Worm (Caenorhabditis elegans): ENCODE measurements around the gene xbx-3.

xbx-3 gene

DNA sequence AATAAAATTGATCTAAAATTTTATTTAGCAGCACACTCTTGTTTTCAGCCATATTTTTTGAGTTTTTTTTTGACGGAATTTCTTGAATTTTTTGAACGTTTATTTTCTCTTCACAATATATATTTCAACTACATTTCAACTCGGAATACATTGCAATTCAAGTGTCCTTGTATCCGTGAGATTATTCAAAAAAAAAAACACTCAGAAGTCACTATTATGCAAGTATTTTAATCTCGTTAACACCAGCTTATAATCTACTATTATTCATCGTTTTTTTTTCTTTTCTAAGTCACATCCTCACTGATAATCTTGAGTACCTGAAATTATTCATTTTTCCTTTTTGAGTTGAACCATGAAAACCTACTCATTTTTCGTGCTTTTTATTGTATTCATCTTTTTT lies 12.3 kb upstream of the xbx-3 start, which contains the start of gene ins-21:
Gene ins-21, plus strand, starts transcription at position 301 of the 400 bp plus-strand sequence.
- no peak for TF ChIP-seq pha-4 (tag; optimal IDR thresholded peaks at IDR 0.05)
- TF ChIP-seq cnd-1 (tag; optimal IDR thresholded peaks at IDR 0.05): no peak
- no peak for TF ChIP-seq ham-2 (GFP tag; optimal IDR thresholded peaks at IDR 0.05)
- no peak for TF ChIP-seq ces-1 (GFP tag; optimal IDR thresholded peaks at IDR 0.05)
- no peak for TF ChIP-seq mls-2 (tag; optimal IDR thresholded peaks at IDR 0.05)
- TF ChIP-seq blmp-1 (tag; optimal IDR thresholded peaks at IDR 0.05): no peak
- no peak for TF ChIP-seq sptf-1 (tag; optimal IDR thresholded peaks at IDR 0.05)
- TF ChIP-seq nhr-2 (tag; optimal IDR thresholded peaks at IDR 0.05): no peak
- no peak for TF ChIP-seq drap-1 (GFP tag; optimal IDR thresholded peaks at IDR 0.05)
- no peak for TF ChIP-seq nhr-237 (tag; optimal IDR thresholded peaks at IDR 0.05)
- no peak for TF ChIP-seq flh-1 (GFP tag; optimal IDR thresholded peaks at IDR 0.05)
- no peak for TF ChIP-seq ztf-11 (tag; optimal IDR thresholded peaks at IDR 0.05)
- TF ChIP-seq ceh-39 (tag; optimal IDR thresholded peaks at IDR 0.05): no peak
- TF ChIP-seq nhr-12 (tag; optimal IDR thresholded peaks at IDR 0.05): no peak
- no peak for TF ChIP-seq mab-5 (tag; optimal IDR thresholded peaks at IDR 0.05)
- no peak for TF ChIP-seq unc-62 (GFP tag; optimal IDR thresholded peaks at IDR 0.05)
- no peak for TF ChIP-seq zip-8 (tag; optimal IDR thresholded peaks at IDR 0.05)
- no peak for TF ChIP-seq ceh-83 (GFP tag; optimal IDR thresholded peaks at IDR 0.05)
- TF ChIP-seq lin-13 (tag; optimal IDR thresholded peaks at IDR 0.05): no peak

DNA sequence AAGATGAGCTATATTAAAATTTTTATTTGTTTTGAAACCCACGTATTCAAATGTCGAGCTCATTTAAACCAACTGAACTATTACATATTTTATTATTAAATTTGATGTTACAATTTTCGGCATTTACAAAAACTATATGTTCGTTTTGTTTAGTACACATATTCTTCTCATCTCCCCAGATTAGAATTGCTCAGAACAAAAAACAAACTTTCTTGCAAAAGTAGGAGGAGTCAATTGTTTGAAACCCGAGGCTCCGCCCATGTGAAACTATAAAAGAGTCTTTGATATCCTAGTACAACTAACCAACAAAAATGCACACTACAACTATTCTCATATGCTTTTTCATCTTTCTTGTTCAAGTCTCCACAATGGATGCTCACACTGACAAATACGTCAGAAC lies 9.8 kb upstream of the xbx-3 start, which contains the start of gene ins-22:
Gene ins-22, plus strand, starts transcription at position 301 of the 400 bp plus-strand sequence.
- TF ChIP-seq ceh-43 (GFP tag; optimal IDR thresholded peaks at IDR 0.05) (no peak), nhr-76 (tag; optimal IDR thresholded peaks at IDR 0.05) (no peak), sptf-1 (tag; optimal IDR thresholded peaks at IDR 0.05) (no peak), elt-3 (tag; optimal IDR thresholded peaks at IDR 0.05) (no peak), bed-3 (GFP tag; optimal IDR thresholded peaks at IDR 0.05) (no peak), nhr-2 (tag; optimal IDR thresholded peaks at IDR 0.05) (no peak), hlh-1 (tag; optimal IDR thresholded peaks at IDR 0.05) (no peak), lsy-2 (tag; optimal IDR thresholded peaks at IDR 0.05) (no peak), lin-13 (tag; optimal IDR thresholded peaks at IDR 0.05) (no peak), ztf-11 (tag; optimal IDR thresholded peaks at IDR 0.05) (no peak), unc-120 (tag; optimal IDR thresholded peaks at IDR 0.05; ENCODE audit: poor library complexity, severe bottlenecking) (no peak), pha-4 (tag; optimal IDR thresholded peaks at IDR 0.05) (no peak), ham-2 (GFP tag; optimal IDR thresholded peaks at IDR 0.05) (no peak), nhr-12 (tag; optimal IDR thresholded peaks at IDR 0.05) (no peak), zip-8 (tag; optimal IDR thresholded peaks at IDR 0.05) (no peak), tbx-8 (GFP tag; optimal IDR thresholded peaks at IDR 0.05) (no peak), lin-32 (GFP tag; optimal IDR thresholded peaks at IDR 0.05) (no peak)

DNA sequence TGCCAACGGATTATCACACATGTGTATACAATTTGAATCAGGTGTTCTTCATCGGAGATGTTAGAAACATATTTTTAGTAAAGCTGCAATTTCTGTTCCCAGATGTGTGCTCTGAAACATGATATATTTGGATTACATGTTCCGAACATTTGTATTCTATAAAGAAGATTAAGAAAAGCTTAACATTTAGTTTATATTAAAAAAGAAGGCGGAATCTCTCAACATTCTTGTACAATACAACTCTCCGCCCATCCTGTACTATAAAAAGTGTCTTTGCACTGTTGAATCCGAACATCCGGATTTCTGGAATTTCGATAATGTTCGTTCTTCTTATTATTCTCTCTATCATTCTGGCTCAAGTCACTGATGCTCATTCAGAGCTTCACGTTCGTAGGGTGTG lies 7.8 kb upstream of the xbx-3 start, which contains the start of gene ins-23:
Gene ins-23, plus strand, starts transcription at position 301 of the 400 bp plus-strand sequence.
- TF ChIP-seq elt-1 (tag; optimal IDR thresholded peaks at IDR 0.05; ENCODE audit: borderline replicate concordance, insufficient read depth) (no peak), ceh-39 (tag; optimal IDR thresholded peaks at IDR 0.05) (no peak), unc-120 (tag; optimal IDR thresholded peaks at IDR 0.05; ENCODE audit: poor library complexity, severe bottlenecking) (no peak), ceh-83 (GFP tag; optimal IDR thresholded peaks at IDR 0.05) (no peak), unc-39 (tag; optimal IDR thresholded peaks at IDR 0.05) (no peak), nhr-237 (tag; optimal IDR thresholded peaks at IDR 0.05) (no peak), bed-3 (GFP tag; optimal IDR thresholded peaks at IDR 0.05) (no peak), unc-62 (GFP tag; optimal IDR thresholded peaks at IDR 0.05) (no peak), zip-8 (tag; optimal IDR thresholded peaks at IDR 0.05) (no peak), snpc-4 (tag; optimal IDR thresholded peaks at IDR 0.05) (no peak), mab-5 (tag; optimal IDR thresholded peaks at IDR 0.05) (no peak), flh-1 (GFP tag; optimal IDR thresholded peaks at IDR 0.05) (no peak), nhr-28 (tag; optimal IDR thresholded peaks at IDR 0.05) (no peak), lsy-2 (tag; optimal IDR thresholded peaks at IDR 0.05) (no peak), sptf-1 (tag; optimal IDR thresholded peaks at IDR 0.05) (no peak), nhr-12 (tag; optimal IDR thresholded peaks at IDR 0.05) (no peak), mep-1 (tag; optimal IDR thresholded peaks at IDR 0.05) (no peak), nhr-2 (tag; optimal IDR thresholded peaks at IDR 0.05) (no peak), blmp-1 (tag; optimal IDR thresholded peaks at IDR 0.05) (no peak)

DNA sequence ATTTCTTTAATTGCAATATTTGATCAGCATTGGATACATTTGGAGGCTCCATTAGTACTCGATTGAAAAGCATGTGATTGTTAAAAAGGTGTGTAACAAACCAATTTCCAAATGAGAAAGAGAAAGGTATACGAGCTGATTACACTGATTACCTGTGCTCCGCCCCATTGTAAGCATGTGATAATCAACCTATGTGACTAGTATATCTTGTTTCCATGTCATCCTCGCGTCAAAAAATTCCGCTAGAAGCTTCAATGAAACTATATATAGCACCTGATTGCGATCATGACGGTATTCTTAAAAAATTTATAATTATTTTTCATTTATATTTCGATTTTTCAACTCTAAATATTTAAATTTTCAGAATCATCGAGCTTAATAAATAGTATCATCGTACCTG lies 5.2 kb upstream of the xbx-3 start, which contains the start of gene M04D8.4:
Gene M04D8.4, minus strand, starts transcription at position 101 of the 400 bp plus-strand sequence.
- TF ChIP-seq mep-1 (tag; optimal IDR thresholded peaks at IDR 0.05): no peak
- TF ChIP-seq mls-2 (tag; optimal IDR thresholded peaks at IDR 0.05): no peak
- TF ChIP-seq lin-13 (tag; optimal IDR thresholded peaks at IDR 0.05): no peak
- TF ChIP-seq unc-39 (tag; optimal IDR thresholded peaks at IDR 0.05): no peak
- no peak for TF ChIP-seq snpc-4 (tag; optimal IDR thresholded peaks at IDR 0.05)
- no peak for TF ChIP-seq M03D4.4 (tag; optimal IDR thresholded peaks at IDR 0.05)
- TF ChIP-seq nhr-237 (tag; optimal IDR thresholded peaks at IDR 0.05): no peak
- TF ChIP-seq drap-1 (GFP tag; optimal IDR thresholded peaks at IDR 0.05): no peak
- TF ChIP-seq unc-120 (tag; optimal IDR thresholded peaks at IDR 0.05; ENCODE audit: poor library complexity, severe bottlenecking): no peak

All from whole organism, mixed stage, embryonic.